Fruit fly (Drosophila melanogaster) whole organism, prepupa: ENCODE results near the gene CG12984.

Experiments
- Blimp-1 ChIP-seq: fragments of 200-800 bp; sonication (Bioruptor generic); optimal IDR thresholded peaks from 3 replicates; lab custom pipeline; 2017; ENCODE audit warnings: missing biosample characterization, missing genetic modification characterization, mild to moderate bottlenecking, moderate library complexity, missing genetic modification reagents
- CG8119 ChIP-seq: fragments of 200-800 bp; sonication (Bioruptor generic); IDR thresholded peaks from 3 replicates; pipeline ENCODE4 v1.3.6; 2022; ENCODE audit warnings: missing biosample characterization, missing genetic modification characterization
- CG9139 ChIP-seq: fragments of 200-800 bp; sonication (Bioruptor generic); optimal IDR thresholded peaks from 3 replicates; lab custom pipeline; 2017; ENCODE audit warnings: missing biosample characterization, mild to moderate bottlenecking, missing genetic modification characterization
- Smox ChIP-seq: fragments of 200-800 bp; sonication (Bioruptor generic); optimal IDR thresholded peaks from 3 replicates; lab custom pipeline; 2016; ENCODE audit warnings: missing biosample characterization, missing genetic modification characterization

DNA sequence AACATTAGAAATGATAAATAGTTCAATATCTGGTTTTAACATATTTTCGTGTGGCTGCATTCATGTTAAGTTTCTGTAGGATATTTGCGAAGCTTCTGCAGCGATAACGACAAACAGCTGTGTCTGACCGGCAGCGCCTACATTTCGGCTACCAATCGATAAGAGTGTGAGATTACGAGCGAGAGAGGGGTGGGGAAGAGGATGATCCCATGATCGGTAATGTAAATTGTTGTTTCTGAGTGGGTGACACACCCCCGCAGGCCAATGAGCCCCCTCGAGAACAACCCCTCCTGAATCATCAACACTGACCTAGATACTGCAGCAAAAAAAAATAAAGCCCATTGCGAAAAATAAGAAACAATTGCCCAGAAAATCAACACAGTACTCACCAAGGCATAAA, 33.1 kb downstream of the CG12984 start:
- TF ChIP-seq Smox (GFP tag; lab: Kevin White, UChicago) (no peak), Blimp-1 (no peak), CG8119 (GFP tag; lab: Robert Waterston, UW) (no peak), CG9139 (GFP tag; lab: Kevin White, UChicago) (no peak)
